Worm (Caenorhabditis elegans) whole organism, L1 larva: ENCODE data around the gene pgp-12.

ENCODE experiments used
- C16A3.4 ChIP-seq: fragments of 150-350 bp; optimal IDR thresholded peaks from 2 replicates; lab custom pipeline; 2014; ENCODE audit warnings: missing biosample characterization, missing genetic modification characterization
- F16B12.6 ChIP-seq: fragments of 150-350 bp; optimal IDR thresholded peaks from 2 replicates; lab custom pipeline; 2014; ENCODE audit warnings: missing biosample characterization, missing genetic modification characterization
- Y116A8C.19 ChIP-seq: sonication (generic microtip); optimal IDR thresholded peaks from 2 replicates; lab custom pipeline; 2016; ENCODE audit warnings: missing compliant biosample characterization, missing genetic modification characterization, borderline replicate concordance
- aha-1 ChIP-seq: fragments of 150-350 bp; optimal IDR thresholded peaks from 2 replicates; lab custom pipeline; 2014; ENCODE audit warnings: missing biosample characterization, missing genetic modification characterization
- alr-1 ChIP-seq: fragments of 200-800 bp; sonication (Bioruptor generic); optimal IDR thresholded peaks from 2 replicates; lab custom pipeline; 2018; ENCODE audit warnings: borderline replicate concordance, mild to moderate bottlenecking, missing genetic modification characterization, missing compliant biosample characterization
- ceh-82 ChIP-seq, 3 experiments: fragments of 150-350 bp in 1 of 3; sonication (generic microtip) in 2 of 3; optimal IDR thresholded peaks; 2 replicates each; lab custom pipeline; 2014 to 2017; ENCODE audit warnings: missing biosample characterization in 3 of 3, missing genetic modification characterization in 3 of 3
- ceh-88 ChIP-seq: fragments of 200-800 bp; sonication (Bioruptor generic); IDR thresholded peaks from 2 replicates; pipeline ENCODE4 v1.3.6; 2022; ENCODE audit warnings: missing genetic modification characterization, missing compliant biosample characterization
- ces-1 ChIP-seq: fragments of 150-350 bp; optimal IDR thresholded peaks from 2 replicates; lab custom pipeline; 2014; ENCODE audit warnings: missing biosample characterization, missing genetic modification reagents, missing genetic modification characterization
- dsc-1 ChIP-seq: sonication (generic microtip); optimal IDR thresholded peaks from 2 replicates; lab custom pipeline; 2016; ENCODE audit warnings: mild to moderate bottlenecking, missing genetic modification characterization, missing compliant biosample characterization
- efl-1 ChIP-seq, 4 experiments: fragments of 150-350 bp; optimal IDR thresholded peaks in 3 of 4; peaks in 1 of 4; 1 replicate in 1 of 4; 2 replicates in 3 of 4; lab custom pipeline; 2014; ENCODE audit warnings: missing biosample characterization in 2 of 4, missing genetic modification characterization in 2 of 4, missing genetic modification reagents in 2 of 4
- efl-3 ChIP-seq: fragments of 200-800 bp; sonication (Bioruptor generic); optimal IDR thresholded peaks from 2 replicates; lab custom pipeline; 2018; ENCODE audit warnings: mild to moderate bottlenecking, missing genetic modification characterization, missing compliant biosample characterization
- elt-2 ChIP-seq: sonication (generic microtip); optimal IDR thresholded peaks from 2 replicates; lab custom pipeline; 2016; ENCODE audit warnings: missing genetic modification characterization, mild to moderate bottlenecking, inconsistent platforms, missing compliant biosample characterization, missing genetic modification reagents
- fkh-10 ChIP-seq: sonication (generic microtip); optimal IDR thresholded peaks from 2 replicates; lab custom pipeline; 2017; ENCODE audit warnings: missing biosample characterization, missing genetic modification reagents, missing genetic modification characterization
- grh-1 ChIP-seq: fragments of 200-800 bp; sonication (Bioruptor generic); IDR thresholded peaks from 2 replicates; pipeline ENCODE4 v1.3.6; 2022; ENCODE audit warnings: missing genetic modification reagents, missing genetic modification characterization, missing compliant biosample characterization
- hlh-4 ChIP-seq: sonication (generic microtip); optimal IDR thresholded peaks from 2 replicates; lab custom pipeline; 2016; ENCODE audit warnings: mild to moderate bottlenecking, missing genetic modification characterization, missing compliant biosample characterization
- isw-1 ChIP-seq: fragments of 200-800 bp; sonication (Bioruptor generic); IDR thresholded peaks from 2 replicates; pipeline ENCODE4 v1.3.6; 2022; ENCODE audit warnings: missing genetic modification characterization, missing compliant biosample characterization
- lin-14 ChIP-seq: fragments of 200-800 bp; sonication (Bioruptor generic); optimal IDR thresholded peaks from 2 replicates; lab custom pipeline; 2018; ENCODE audit warnings: mild to moderate bottlenecking, missing genetic modification characterization, moderate library complexity, missing compliant biosample characterization
- lin-35 ChIP-seq, 2 experiments: fragments of 150-350 bp; optimal IDR thresholded peaks; 2 replicates each; lab custom pipeline; 2014; ENCODE audit warnings: missing biosample characterization in 2 of 2, missing genetic modification characterization in 2 of 2, missing genetic modification reagents in 2 of 2
- lsy-2 ChIP-seq, 2 experiments: fragments of 150-350 bp; optimal IDR thresholded peaks; 2 replicates each; lab custom pipeline; 2014; ENCODE audit warnings: missing biosample characterization in 2 of 2, missing genetic modification characterization in 2 of 2
- mab-9 ChIP-seq: fragments of 200-800 bp; sonication (Bioruptor generic); IDR thresholded peaks from 2 replicates; pipeline ENCODE4 v1.3.6; 2022; ENCODE audit warnings: missing genetic modification reagents, missing genetic modification characterization, missing compliant biosample characterization
- mef-2 ChIP-seq: fragments of 150-350 bp; optimal IDR thresholded peaks from 2 replicates; lab custom pipeline; 2014; ENCODE audit warnings: missing biosample characterization, missing genetic modification characterization
- nhr-11 ChIP-seq: fragments of 150-350 bp; optimal IDR thresholded peaks from 2 replicates; lab custom pipeline; 2014; ENCODE audit warnings: missing biosample characterization, missing genetic modification characterization
- nhr-20 ChIP-seq: sonication (generic microtip); optimal IDR thresholded peaks from 2 replicates; lab custom pipeline; 2016; ENCODE audit warnings: mild to moderate bottlenecking, missing genetic modification characterization, missing compliant biosample characterization
- nhr-237 ChIP-seq: fragments of 150-350 bp; optimal IDR thresholded peaks from 2 replicates; lab custom pipeline; 2014; ENCODE audit warnings: missing biosample characterization, missing genetic modification characterization
- nhr-47 ChIP-seq: sonication (generic microtip); optimal IDR thresholded peaks from 2 replicates; lab custom pipeline; 2016; ENCODE audit warnings: mild to moderate bottlenecking, missing genetic modification characterization, moderate library complexity, missing compliant biosample characterization
- nhr-71 ChIP-seq: sonication (generic microtip); optimal IDR thresholded peaks from 2 replicates; lab custom pipeline; 2016; ENCODE audit warnings: mild to moderate bottlenecking, missing genetic modification characterization, moderate library complexity, missing compliant biosample characterization
- nhr-77 ChIP-seq: fragments of 150-350 bp; optimal IDR thresholded peaks from 2 replicates; lab custom pipeline; 2014; ENCODE audit warnings: missing biosample characterization, missing genetic modification characterization
- nhr-85 ChIP-seq: sonication (generic microtip); peaks from one replicate; lab custom pipeline; 2016; ENCODE audit warnings: missing genetic modification characterization, inconsistent platforms, missing compliant biosample characterization
- rnt-1 ChIP-seq: sonication (generic microtip); optimal IDR thresholded peaks from 2 replicates; lab custom pipeline; 2016; ENCODE audit warnings: mild to moderate bottlenecking, missing genetic modification characterization, moderate library complexity, missing compliant biosample characterization
- snpc-4 ChIP-seq: fragments of 150-350 bp; optimal IDR thresholded peaks from 2 replicates; lab custom pipeline; 2014; ENCODE audit warnings: missing biosample characterization, missing genetic modification characterization
- snu-23 ChIP-seq: sonication (generic microtip); optimal IDR thresholded peaks from 2 replicates; lab custom pipeline; 2016; ENCODE audit warnings: missing genetic modification characterization, missing compliant biosample characterization
- sox-4 ChIP-seq: sonication (generic microtip); optimal IDR thresholded peaks from 2 replicates; lab custom pipeline; 2016; ENCODE audit warnings: missing genetic modification characterization, missing compliant biosample characterization
- sptf-1 ChIP-seq: fragments of 150-350 bp; optimal IDR thresholded peaks from 2 replicates; lab custom pipeline; 2014; ENCODE audit warnings: missing biosample characterization, missing genetic modification characterization
- swsn-7 ChIP-seq: sonication (generic microtip); optimal IDR thresholded peaks from 2 replicates; lab custom pipeline; 2016; ENCODE audit warnings: missing genetic modification characterization, missing compliant biosample characterization
- tbx-2 ChIP-seq: sonication (generic microtip); optimal IDR thresholded peaks from 2 replicates; lab custom pipeline; 2016; ENCODE audit warnings: missing genetic modification characterization, missing compliant biosample characterization
- tlp-1 ChIP-seq: fragments of 150-350 bp; optimal IDR thresholded peaks from 2 replicates; lab custom pipeline; 2014; ENCODE audit warnings: missing biosample characterization, missing genetic modification characterization
- unc-30 ChIP-seq: sonication (generic microtip); optimal IDR thresholded peaks from 2 replicates; lab custom pipeline; 2017; ENCODE audit warnings: missing biosample characterization, missing genetic modification characterization
- unc-62 ChIP-seq: fragments of 150-350 bp; optimal IDR thresholded peaks from 2 replicates; lab custom pipeline; 2014; ENCODE audit warnings: missing biosample characterization, missing genetic modification reagents, missing genetic modification characterization
- unc-98 ChIP-seq: fragments of 200-800 bp; sonication (Bioruptor generic); IDR thresholded peaks from 2 replicates; pipeline ENCODE4 v1.3.6; 2022; ENCODE audit warnings: missing genetic modification characterization, missing compliant biosample characterization
- zag-1 ChIP-seq: fragments of 150-350 bp; optimal IDR thresholded peaks from 2 replicates; lab custom pipeline; 2014; ENCODE audit warnings: missing biosample characterization, missing genetic modification characterization
- zip-4 ChIP-seq: fragments of 200-800 bp; sonication (Bioruptor generic); optimal IDR thresholded peaks from 2 replicates; lab custom pipeline; 2018; ENCODE audit warnings: mild to moderate bottlenecking, missing genetic modification characterization, moderate library complexity, missing compliant biosample characterization
- ztf-11 ChIP-seq, 2 experiments: sonication (generic microtip); optimal IDR thresholded peaks; 2 replicates each; lab custom pipeline; 2016 to 2017; ENCODE audit warnings: missing genetic modification characterization in 2 of 2, missing biosample characterization in 1 of 2, missing compliant biosample characterization in 1 of 2
- ztf-4 ChIP-seq: fragments of 150-350 bp; optimal IDR thresholded peaks from 2 replicates; lab custom pipeline; 2014; ENCODE audit warnings: missing biosample characterization, missing genetic modification characterization

The pgp-12 gene

DNA sequence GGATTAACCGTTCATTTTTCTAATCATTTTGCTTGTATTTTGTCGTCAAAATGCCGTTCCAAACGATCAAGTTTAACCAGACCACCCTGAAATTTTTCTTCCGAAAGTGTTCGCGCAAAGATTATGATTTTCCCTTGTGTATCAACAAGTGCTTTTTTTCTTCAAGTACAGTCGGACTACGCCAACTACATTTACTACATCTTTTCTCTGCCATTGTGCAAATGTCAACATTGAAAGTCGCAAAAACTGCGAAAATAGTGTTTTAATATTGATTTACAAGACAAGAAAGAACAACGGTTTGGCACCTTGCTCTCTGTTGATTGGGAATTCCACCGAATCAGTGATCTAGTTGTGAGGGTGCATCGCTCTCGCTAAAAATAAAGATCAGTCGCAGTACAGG is 19.2 kb downstream of the pgp-12 start:
- no peak for TF ChIP-seq dsc-1 (tag; lab: Kevin White, UChicago)
- TF ChIP-seq lin-14 (GFP tag; lab: Kevin White, UChicago): peak; percentile 11
- peak; percentile 15 for TF ChIP-seq tbx-2 (tag; lab: Kevin White, UChicago)
- TF ChIP-seq ztf-11 (tag; optimal IDR thresholded peaks at IDR 0.05; lab: Kevin White, UChicago): no peak
- TF ChIP-seq nhr-71 (tag; lab: Kevin White, UChicago): no peak
- TF ChIP-seq nhr-77 (tag; lab: Kevin White, UChicago): peak; percentile 92
- TF ChIP-seq lsy-2 (tag; optimal IDR thresholded peaks at IDR 0.05; lab: Kevin White, UChicago): no peak
- no peak for TF ChIP-seq nhr-47
- TF ChIP-seq unc-30: no peak
- no peak for TF ChIP-seq ceh-82 (tag; optimal IDR thresholded peaks at IDR 0.05; lab: Kevin White, UChicago)
- no peak for TF ChIP-seq swsn-7 (tag; lab: Kevin White, UChicago)
- no peak for TF ChIP-seq aha-1 (tag; lab: Kevin White, UChicago)
- no peak for TF ChIP-seq unc-98 (GFP tag; lab: Robert Waterston, UW)
- TF ChIP-seq mef-2: no peak
- TF ChIP-seq hlh-4 (tag; lab: Kevin White, UChicago): no peak
- no peak for TF ChIP-seq efl-1 (optimal IDR thresholded peaks at IDR 0.05; lab: Kevin White, UChicago)
- TF ChIP-seq efl-1 (GFP tag; optimal IDR thresholded peaks at IDR 0.05 in 1 of 2; lab: Kevin White, UChicago): no peak
- TF ChIP-seq nhr-20 (tag; lab: Kevin White, UChicago): no peak
- no peak for TF ChIP-seq rnt-1 (tag; lab: Kevin White, UChicago)
- no peak for TF ChIP-seq nhr-11 (tag; lab: Kevin White, UChicago)
- no peak for TF ChIP-seq zag-1 (tag; lab: Kevin White, UChicago)
- TF ChIP-seq F16B12.6 (tag; lab: Kevin White, UChicago): no peak
- TF ChIP-seq Y116A8C.19 (tag; lab: Kevin White, UChicago): no peak
- no peak for TF ChIP-seq elt-2
- no peak for TF ChIP-seq unc-62
- no peak for TF ChIP-seq zip-4
- peak; percentile 50 for TF ChIP-seq nhr-237 (tag; lab: Kevin White, UChicago)
- TF ChIP-seq snu-23 (GFP tag; lab: Kevin White, UChicago): no peak

DNA sequence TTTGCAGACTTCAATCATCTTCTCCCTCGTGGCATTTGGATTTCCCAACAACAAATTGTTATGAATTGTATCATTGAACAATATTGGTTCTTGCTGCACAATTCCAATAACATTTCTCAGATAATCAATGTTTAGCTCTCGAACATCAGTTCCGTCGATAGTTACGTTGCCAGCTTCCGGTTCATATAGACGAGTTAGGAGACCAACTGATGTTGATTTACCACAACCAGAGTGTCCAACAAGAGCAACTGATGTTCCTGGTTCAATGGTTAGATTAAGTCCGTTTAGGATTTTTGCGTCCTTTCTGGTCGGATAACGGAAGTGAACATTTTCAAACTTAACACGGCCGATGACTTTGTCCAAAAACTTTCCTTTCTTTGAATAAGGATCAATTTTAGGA is 22.4 kb downstream of the pgp-12 start:
- TF ChIP-seq efl-1 (optimal IDR thresholded peaks at IDR 0.05; lab: Kevin White, UChicago) (no peak), efl-1 (GFP tag; optimal IDR thresholded peaks at IDR 0.05 in 1 of 2; lab: Kevin White, UChicago) (peak in 1 of 2 experiments; percentile 60), ztf-11 (tag; optimal IDR thresholded peaks at IDR 0.05; lab: Kevin White, UChicago) (no peak), mab-9 (GFP tag; lab: Robert Waterston, UW) (no peak)
- TF ChIP-seq, all 84 proteins: peak for 1

DNA sequence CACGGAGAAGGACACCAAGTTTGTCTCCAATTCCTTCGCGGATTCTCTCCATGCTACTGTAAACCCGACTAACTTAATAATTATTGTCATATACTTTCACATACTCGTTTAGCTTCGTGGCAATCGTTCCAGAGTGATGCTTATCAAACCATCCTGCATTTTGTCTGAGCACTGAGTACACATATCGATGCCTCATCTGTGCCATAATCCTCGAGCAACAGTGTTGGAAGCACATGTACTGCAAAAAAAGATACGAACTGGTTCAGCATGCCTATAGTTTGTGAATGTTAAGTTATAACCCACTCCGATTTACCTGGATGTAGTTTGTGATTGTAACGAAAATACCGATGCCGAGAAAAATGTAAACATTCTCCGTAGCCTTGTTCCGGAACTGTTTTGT is 23.4 kb downstream of the pgp-12 start:
- no peak for TF ChIP-seq fkh-10 (GFP tag; lab: Kevin White, UChicago)
- no peak for TF ChIP-seq sptf-1 (tag; lab: Kevin White, UChicago)
- TF ChIP-seq grh-1 (GFP tag; lab: Robert Waterston, UW): no peak
- no peak for TF ChIP-seq ceh-88 (GFP tag; lab: Robert Waterston, UW)
- no peak for TF ChIP-seq isw-1
- no peak for TF ChIP-seq elt-2
- TF ChIP-seq, all 84 proteins: peak for 0

- peak; percentile 35 for TF ChIP-seq elt-2
- TF ChIP-seq nhr-85: no peak
- no peak for TF ChIP-seq tlp-1 (tag; lab: Kevin White, UChicago)
- no peak for TF ChIP-seq snpc-4 (tag; lab: Kevin White, UChicago)
- no peak for TF ChIP-seq efl-3 (GFP tag; lab: Kevin White, UChicago)
- TF ChIP-seq lin-35 (GFP tag; optimal IDR thresholded peaks at IDR 0.05; lab: Kevin White, UChicago): peak in 1 of 2 experiments; percentile 20
- no peak for TF ChIP-seq alr-1 (tag; lab: Kevin White, UChicago)
- peak; percentile 13 for TF ChIP-seq nhr-20 (tag; lab: Kevin White, UChicago)
- no peak for TF ChIP-seq sox-4 (tag; lab: Kevin White, UChicago)
- TF ChIP-seq unc-98 (GFP tag; lab: Robert Waterston, UW): no peak
- TF ChIP-seq ztf-4: no peak
- peak; percentile 18 for TF ChIP-seq nhr-71 (tag; lab: Kevin White, UChicago)
- no peak for TF ChIP-seq ces-1 (GFP tag; lab: Kevin White, UChicago)
- no peak for TF ChIP-seq C16A3.4 (tag; lab: Kevin White, UChicago)
Measured at ce11 chrX:12759010-12759409, 27.4 kb downstream of the pgp-12 start.
